Worm (Caenorhabditis elegans): ENCODE results near the gene hot-7.

DNA sequence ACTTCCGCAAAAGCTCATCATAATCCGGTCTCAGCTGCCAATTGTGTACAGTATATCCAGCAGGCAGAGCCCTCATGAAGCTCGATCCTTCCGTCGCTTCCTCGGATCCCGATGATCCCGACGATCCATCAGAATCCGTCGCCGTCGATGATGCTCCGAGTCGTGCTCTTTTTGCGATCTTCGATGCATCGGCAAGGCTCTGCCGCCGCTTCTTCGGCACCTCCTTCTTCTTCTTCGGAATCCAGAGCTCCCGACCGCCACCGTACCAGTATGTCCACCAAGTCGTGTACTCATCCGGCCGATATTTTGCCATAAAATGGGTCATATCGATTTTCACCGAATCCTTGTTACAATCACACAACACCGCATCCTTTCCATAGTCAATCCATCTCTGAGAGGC lies 28.7 kb downstream of the hot-7 start:
- TF ChIP-seq unc-62 (GFP tag; optimal IDR thresholded peaks at IDR 0.05) (no peak), pha-4 (tag; optimal IDR thresholded peaks at IDR 0.05) (no peak), tbx-8 (GFP tag; optimal IDR thresholded peaks at IDR 0.05) (no peak), elt-3 (tag; optimal IDR thresholded peaks at IDR 0.05) (no peak), nhr-76 (tag; optimal IDR thresholded peaks at IDR 0.05) (no peak), zip-8 (tag; optimal IDR thresholded peaks at IDR 0.05) (no peak)

Measured in whole organism, mixed stage, embryonic.